Worm (Caenorhabditis elegans) whole organism, L4 larva: ENCODE measurements around the gene clec-66.

Experiments
- F44E2.7 ChIP-seq: fragments of 200-800 bp; sonication (Bioruptor generic); IDR thresholded peaks from 2 replicates; pipeline ENCODE4 v2.1.2; 2022; ENCODE audit warnings: missing genetic modification characterization, missing compliant biosample characterization
- R02D3.7 ChIP-seq: fragments of 150-350 bp; sonication (generic microtip); optimal IDR thresholded peaks from 3 replicates; lab custom pipeline; 2014; ENCODE audit warnings: missing biosample characterization, missing genetic modification characterization
- T20F7.1 ChIP-seq: fragments of 200-800 bp; sonication (Bioruptor generic); optimal IDR thresholded peaks from 2 replicates; lab custom pipeline; 2018; ENCODE audit warnings: mild to moderate bottlenecking, missing genetic modification characterization, missing compliant biosample characterization
- Y48G9A.11 ChIP-seq: fragments of 200-800 bp; sonication (Bioruptor generic); IDR thresholded peaks from 2 replicates; pipeline ENCODE4 v1.3.6; 2022; ENCODE audit warnings: missing genetic modification reagents, missing genetic modification characterization, missing compliant biosample characterization
- Y5F2A.4 ChIP-seq: fragments of 200-800 bp; sonication (Bioruptor generic); optimal IDR thresholded peaks from 2 replicates; lab custom pipeline; 2018; ENCODE audit warnings: mild to moderate bottlenecking, missing genetic modification characterization, missing compliant biosample characterization
- ZK337.2 ChIP-seq: fragments of 200-800 bp; sonication (Bioruptor generic); IDR thresholded peaks from 2 replicates; pipeline ENCODE4 v1.3.6; 2022; ENCODE audit warnings: missing genetic modification reagents, missing genetic modification characterization, missing compliant biosample characterization
- ZK546.5 ChIP-seq, 2 experiments: sonication (generic microtip); optimal IDR thresholded peaks; 2 replicates each; lab custom pipeline; 2017; ENCODE audit warnings: missing biosample characterization in 2 of 2, missing genetic modification characterization in 2 of 2
- aly-2 ChIP-seq: sonication (generic microtip); optimal IDR thresholded peaks from 2 replicates; lab custom pipeline; 2018; ENCODE audit warnings: missing biosample characterization, missing genetic modification characterization
- attf-4 ChIP-seq: sonication (generic microtip); optimal IDR thresholded peaks from 3 replicates; lab custom pipeline; 2017; ENCODE audit warnings: missing biosample characterization, missing genetic modification characterization
- ceh-32 ChIP-seq: sonication (generic microtip); optimal IDR thresholded peaks from 2 replicates; lab custom pipeline; 2016; ENCODE audit warnings: mild to moderate bottlenecking, missing genetic modification characterization, missing compliant biosample characterization; ENCODE audit not compliant: poor library complexity
- ceh-44 ChIP-seq: fragments of 200-800 bp; sonication (Bioruptor generic); IDR thresholded peaks from 2 replicates; pipeline ENCODE4 v1.3.6; 2022; ENCODE audit warnings: missing genetic modification reagents, missing genetic modification characterization, missing compliant biosample characterization
- ceh-62 ChIP-seq: sonication (generic microtip); optimal IDR thresholded peaks from 2 replicates; lab custom pipeline; 2017; ENCODE audit warnings: missing biosample characterization, missing genetic modification characterization
- ctbp-1 ChIP-seq: fragments of 200-800 bp; sonication (Bioruptor generic); IDR thresholded peaks from 2 replicates; pipeline ENCODE4 v1.3.6; 2022; ENCODE audit warnings: missing genetic modification reagents, missing genetic modification characterization, missing compliant biosample characterization
- daf-19 ChIP-seq: fragments of 200-800 bp; sonication (Bioruptor generic); conservative IDR thresholded peaks from 2 replicates; pipeline ENCODE4 v1.3.6; 2022; ENCODE audit warnings: missing genetic modification characterization, missing compliant biosample characterization
- dmd-8 ChIP-seq: fragments of 200-800 bp; sonication (Bioruptor generic); IDR thresholded peaks from 2 replicates; pipeline ENCODE4 v1.3.6; 2022; ENCODE audit warnings: missing genetic modification characterization, missing compliant biosample characterization
- dmd-9 ChIP-seq: fragments of 200-800 bp; sonication (Bioruptor generic); IDR thresholded peaks from 2 replicates; pipeline ENCODE4 v1.3.6; 2022; ENCODE audit warnings: missing genetic modification reagents, missing genetic modification characterization, missing compliant biosample characterization
- dve-1 ChIP-seq: sonication (generic microtip); optimal IDR thresholded peaks from 2 replicates; lab custom pipeline; 2017; ENCODE audit warnings: antibody characterized with exemption, mild to moderate bottlenecking, missing genetic modification characterization, missing compliant biosample characterization; ENCODE audit not compliant: insufficient read depth
- egl-43 ChIP-seq: fragments of 200-800 bp; sonication (Bioruptor generic); IDR thresholded peaks from 2 replicates; pipeline ENCODE4 v1.3.6; 2022; ENCODE audit warnings: missing genetic modification reagents, missing genetic modification characterization, missing compliant biosample characterization
- fkh-10 ChIP-seq: fragments of 150-350 bp; optimal IDR thresholded peaks from 2 replicates; lab custom pipeline; 2014; ENCODE audit warnings: missing biosample characterization, missing genetic modification reagents, missing genetic modification characterization
- hlh-11 ChIP-seq: fragments of 200-800 bp; sonication (Bioruptor generic); optimal IDR thresholded peaks from 2 replicates; lab custom pipeline; 2018; ENCODE audit warnings: mild to moderate bottlenecking, missing genetic modification characterization, missing compliant biosample characterization
- hlh-30 ChIP-seq: sonication (generic microtip); optimal IDR thresholded peaks from 2 replicates; lab custom pipeline; 2017; ENCODE audit warnings: antibody characterized with exemption, mild to moderate bottlenecking, missing genetic modification characterization, missing compliant biosample characterization; ENCODE audit not compliant: insufficient read depth
- lin-15B ChIP-seq: fragments of 150-350 bp; sonication (generic microtip); optimal IDR thresholded peaks from 3 replicates; lab custom pipeline; 2014; ENCODE audit warnings: missing biosample characterization, missing genetic modification characterization
- lin-38 ChIP-seq: fragments of 200-800 bp; sonication (Bioruptor generic); IDR thresholded peaks from 2 replicates; pipeline ENCODE4 v1.3.6; 2022; ENCODE audit warnings: missing genetic modification reagents, missing genetic modification characterization, missing compliant biosample characterization
- lin-39 ChIP-seq: fragments of 150-350 bp; optimal IDR thresholded peaks from 2 replicates; lab custom pipeline; 2014; ENCODE audit warnings: missing biosample characterization, missing genetic modification reagents, missing genetic modification characterization
- lir-3 ChIP-seq: sonication (generic microtip); optimal IDR thresholded peaks from 2 replicates; lab custom pipeline; 2016; ENCODE audit warnings: mild to moderate bottlenecking, missing genetic modification characterization, missing compliant biosample characterization
- madf-5 ChIP-seq, 2 experiments: fragments of 200-800 bp; sonication (Bioruptor generic); IDR thresholded peaks; 2 replicates each; pipeline ENCODE4 v1.3.6; 2022; ENCODE audit warnings: missing compliant biosample characterization in 2 of 2, missing genetic modification characterization in 2 of 2
- madf-9 ChIP-seq: fragments of 200-800 bp; sonication (Bioruptor generic); conservative IDR thresholded peaks from 2 replicates; pipeline ENCODE4 v1.3.6; 2022; ENCODE audit warnings: missing genetic modification reagents, missing genetic modification characterization, missing compliant biosample characterization
- mdl-1 ChIP-seq, 2 experiments: fragments of 150-350 bp in 1 of 2; sonication (generic microtip) in 1 of 2; optimal IDR thresholded peaks; 2 replicates each; lab custom pipeline; 2014 to 2017; ENCODE audit warnings: missing biosample characterization in 2 of 2, missing genetic modification characterization in 2 of 2
- mep-1 ChIP-seq: fragments of 150-350 bp; sonication (generic microtip); optimal IDR thresholded peaks from 3 replicates; lab custom pipeline; 2014; ENCODE audit warnings: missing biosample characterization, missing genetic modification characterization
- mes-2 ChIP-seq: sonication (generic microtip); optimal IDR thresholded peaks from 2 replicates; lab custom pipeline; 2016; ENCODE audit warnings: missing genotype, mild to moderate bottlenecking, missing genetic modification characterization, missing compliant biosample characterization; ENCODE audit not compliant: poor library complexity, severe bottlenecking
- mxl-3 ChIP-seq: fragments of 200-800 bp; sonication (Bioruptor generic); optimal IDR thresholded peaks from 2 replicates; lab custom pipeline; 2018; ENCODE audit warnings: mild to moderate bottlenecking, missing genetic modification characterization, missing compliant biosample characterization
- nhr-10 ChIP-seq: fragments of 150-350 bp; optimal IDR thresholded peaks from 2 replicates; lab custom pipeline; 2014; ENCODE audit warnings: missing biosample characterization, missing genetic modification characterization
- nhr-102 ChIP-seq: sonication (generic microtip); optimal IDR thresholded peaks from 2 replicates; lab custom pipeline; 2016; ENCODE audit warnings: mild to moderate bottlenecking, missing genetic modification characterization, moderate library complexity, missing compliant biosample characterization
- nhr-11 ChIP-seq: fragments of 150-350 bp; optimal IDR thresholded peaks from 2 replicates; lab custom pipeline; 2014; ENCODE audit warnings: missing biosample characterization, missing genetic modification characterization
- nhr-25 ChIP-seq: sonication (generic microtip); optimal IDR thresholded peaks from 2 replicates; lab custom pipeline; 2017; ENCODE audit warnings: missing genetic modification characterization, mild to moderate bottlenecking, missing compliant biosample characterization, antibody characterized with exemption, moderate library complexity, borderline replicate concordance; ENCODE audit not compliant: insufficient read depth
- nhr-28 ChIP-seq: fragments of 150-350 bp; optimal IDR thresholded peaks from 2 replicates; lab custom pipeline; 2014; ENCODE audit warnings: missing biosample characterization, missing genetic modification characterization
- nhr-41 ChIP-seq: fragments of 200-800 bp; sonication (Bioruptor generic); IDR thresholded peaks from 2 replicates; pipeline ENCODE4 v1.3.6; 2022; ENCODE audit warnings: missing genetic modification reagents, missing genetic modification characterization, missing compliant biosample characterization
- nhr-48 ChIP-seq: sonication (generic microtip); optimal IDR thresholded peaks from 2 replicates; lab custom pipeline; 2016; ENCODE audit warnings: mild to moderate bottlenecking, missing genetic modification characterization, missing compliant biosample characterization
- nhr-77 ChIP-seq: fragments of 150-350 bp; optimal IDR thresholded peaks from 2 replicates; lab custom pipeline; 2014; ENCODE audit warnings: missing biosample characterization, missing genetic modification characterization
- pqm-1 ChIP-seq: sonication (generic microtip); optimal IDR thresholded peaks from 2 replicates; lab custom pipeline; 2017; ENCODE audit warnings: missing biosample characterization, missing genetic modification characterization
- saeg-2 ChIP-seq: fragments of 200-800 bp; sonication (Bioruptor generic); IDR thresholded peaks from 2 replicates; pipeline ENCODE4 v1.3.6; 2022; ENCODE audit warnings: missing genetic modification reagents, missing genetic modification characterization, missing compliant biosample characterization
- sdz-12 ChIP-seq: fragments of 200-800 bp; sonication (Bioruptor generic); optimal IDR thresholded peaks from 2 replicates; lab custom pipeline; 2018; ENCODE audit warnings: mild to moderate bottlenecking, missing genetic modification characterization, missing compliant biosample characterization
- set-16 ChIP-seq: fragments of 200-800 bp; sonication (Bioruptor generic); IDR thresholded peaks from 2 replicates; pipeline ENCODE4 v1.3.6; 2022; ENCODE audit warnings: missing genetic modification reagents, missing genetic modification characterization, missing compliant biosample characterization
- snpc-1.2 ChIP-seq: fragments of 200-800 bp; sonication (Bioruptor generic); IDR thresholded peaks from 2 replicates; pipeline ENCODE4 v1.3.6; 2022; ENCODE audit warnings: missing genetic modification reagents, missing genetic modification characterization, missing compliant biosample characterization
- snpc-4 ChIP-seq: fragments of 150-350 bp; optimal IDR thresholded peaks from 2 replicates; lab custom pipeline; 2014; ENCODE audit warnings: missing biosample characterization, missing genetic modification characterization
- spr-1 ChIP-seq: sonication (generic microtip); optimal IDR thresholded peaks from 2 replicates; lab custom pipeline; 2016; ENCODE audit warnings: mild to moderate bottlenecking, missing genetic modification characterization, missing compliant biosample characterization
- tra-1 ChIP-seq: fragments of 200-800 bp; sonication (Bioruptor generic); IDR thresholded peaks from 2 replicates; pipeline ENCODE4 v1.3.6; 2022; ENCODE audit warnings: missing genetic modification reagents, missing genetic modification characterization, missing compliant biosample characterization
- unc-62 ChIP-seq, 3 experiments: fragments of 150-350 bp in 1 of 3; sonication (generic microtip); optimal IDR thresholded peaks in 2 of 3; peaks in 1 of 3; 1 replicate in 1 of 3; 2 replicates in 2 of 3; lab custom pipeline; 2014 to 2017; ENCODE audit warnings: missing biosample characterization in 3 of 3, missing genetic modification characterization in 3 of 3, missing genetic modification reagents in 3 of 3, missing genotype in 1 of 3
- zip-11 ChIP-seq: fragments of 200-800 bp; sonication (Bioruptor generic); IDR thresholded peaks from 2 replicates; pipeline ENCODE4 v1.3.6; 2022; ENCODE audit warnings: missing genetic modification characterization, missing compliant biosample characterization
- zip-2 ChIP-seq: fragments of 150-350 bp; optimal IDR thresholded peaks from 2 replicates; lab custom pipeline; 2014; ENCODE audit warnings: missing biosample characterization, missing genetic modification characterization

The clec-66 gene

ce11 chrII:12935259-12935658 is 31.1 kb downstream of the clec-66 start, which contains the start of gene lips-9:
Gene lips-9 (minus strand): TSS chrII:12935359.
- TF ChIP-seq tra-1 (GFP tag; lab: Robert Waterston, UW) (no peak), sdz-12 (GFP tag; lab: Kevin White, UChicago) (no peak), Y48G9A.11 (GFP tag; lab: Robert Waterston, UW) (no peak), unc-62 (GFP tag; optimal IDR thresholded peaks at IDR 0.05 in 1 of 2; lab: Kevin White, UChicago) (no peak), unc-62 (tag; optimal IDR thresholded peaks at IDR 0.05; lab: Kevin White, UChicago) (no peak), nhr-11 (no peak), F44E2.7 (GFP tag; lab: Robert Waterston, UW) (no peak), egl-43 (GFP tag; lab: Robert Waterston, UW) (no peak), aly-2 (tag; lab: Kevin White, UChicago) (no peak), nhr-41 (GFP tag; lab: Robert Waterston, UW) (no peak), fkh-10 (no peak), mes-2 (no peak), ceh-62 (no peak), madf-5 (GFP tag; IDR thresholded peaks at IDR 0.05; lab: Robert Waterston, UW) (no peak), zip-11 (no peak), ctbp-1 (no peak), spr-1 (tag; lab: Kevin White, UChicago) (no peak), lin-38 (no peak), zip-2 (tag; lab: Kevin White, UChicago) (no peak), mdl-1 (tag; optimal IDR thresholded peaks at IDR 0.05; lab: Kevin White, UChicago) (no peak)

- TF ChIP-seq R02D3.7 (tag; lab: Kevin White, UChicago) (no peak), mxl-3 (GFP tag; lab: Kevin White, UChicago) (peak; percentile 61), hlh-11 (peak; percentile 29), ceh-44 (no peak), hlh-30 (tag; lab: Kevin White, UChicago) (peak; percentile 50), lir-3 (tag; lab: Kevin White, UChicago) (no peak), mdl-1 (tag; optimal IDR thresholded peaks at IDR 0.05; lab: Kevin White, UChicago) (peak in 1 of 2 experiments; percentile 32), nhr-48 (tag; lab: Kevin White, UChicago) (no peak), zip-11 (no peak), saeg-2 (GFP tag; lab: Robert Waterston, UW) (no peak), ZK337.2 (no peak), mep-1 (tag; lab: Kevin White, UChicago) (peak; percentile 37), nhr-77 (tag; lab: Kevin White, UChicago) (no peak), nhr-102 (tag; lab: Kevin White, UChicago) (no peak), nhr-41 (GFP tag; lab: Robert Waterston, UW) (no peak), dve-1 (tag; lab: Kevin White, UChicago) (peak; percentile 35), attf-4 (tag; lab: Kevin White, UChicago) (no peak), T20F7.1 (GFP tag; lab: Kevin White, UChicago) (no peak), nhr-28 (tag; lab: Kevin White, UChicago) (peak; percentile 68), ceh-32 (tag; lab: Kevin White, UChicago) (no peak), set-16 (GFP tag; lab: Robert Waterston, UW) (no peak), lin-39 (tag; lab: Kevin White, UChicago) (no peak)
These were observed 35.0 kb downstream of the clec-66 start for ce11 chrII:12939161-12939560.

- no peak for TF ChIP-seq nhr-25
- TF ChIP-seq mes-2 = no peak
- TF ChIP-seq lin-15B (tag; lab: Kevin White, UChicago) = no peak
- TF ChIP-seq dmd-9 = no peak
- TF ChIP-seq dmd-8 (GFP tag; lab: Robert Waterston, UW) = no peak
- TF ChIP-seq snpc-1.2 (GFP tag; lab: Robert Waterston, UW) = no peak
- no peak for TF ChIP-seq daf-19 (GFP tag; lab: Robert Waterston, UW)
- no peak for TF ChIP-seq pqm-1 (tag; lab: Kevin White, UChicago)
- TF ChIP-seq snpc-4 (tag; lab: Kevin White, UChicago) = no peak
- no peak for TF ChIP-seq nhr-48 (tag; lab: Kevin White, UChicago)
- TF ChIP-seq madf-9 (GFP tag; lab: Robert Waterston, UW) = no peak
- TF ChIP-seq Y5F2A.4 (GFP tag; lab: Kevin White, UChicago) = no peak
- TF ChIP-seq ZK546.5 (tag; optimal IDR thresholded peaks at IDR 0.05; lab: Kevin White, UChicago) = no peak
- TF ChIP-seq nhr-10 = no peak
These were observed 35.6 kb downstream of the clec-66 start, which contains the start of gene arrd-10 for ce11 chrII:12939801-12940200. Gene arrd-10 (plus strand): TSS chrII:12940101.
